Worm (Caenorhabditis elegans): ENCODE data around the gene F15E6.6.

- TF ChIP-seq unc-62 (GFP tag; optimal IDR thresholded peaks at IDR 0.05): no peak
- TF ChIP-seq attf-6 (GFP tag; IDR thresholded peaks at IDR 0.05): no peak
Observed at ce11 chrIV:4290472-4290871, 6.6 kb upstream of the F15E6.6 start, which contains the start of gene dct-7.

Measured in whole organism, young adult.